Worm (Caenorhabditis elegans) whole organism, L4/young adult: ENCODE data around the gene str-199.

Experiments
- W03F9.2 ChIP-seq: fragments of 150-350 bp; optimal IDR thresholded peaks from 2 replicates; lab custom pipeline; 2014; ENCODE audit warnings: missing biosample characterization, missing genetic modification characterization
- dao-5 ChIP-seq: sonication (generic microtip); optimal IDR thresholded peaks from 2 replicates; lab custom pipeline; 2016; ENCODE audit warnings: missing genotype, missing genetic modification characterization, moderate library complexity, missing compliant biosample characterization
- him-1 ChIP-seq: sonication (generic microtip); optimal IDR thresholded peaks from 2 replicates; lab custom pipeline; 2016; ENCODE audit warnings: missing genotype, missing genetic modification reagents, missing genetic modification characterization, missing compliant biosample characterization

DNA sequence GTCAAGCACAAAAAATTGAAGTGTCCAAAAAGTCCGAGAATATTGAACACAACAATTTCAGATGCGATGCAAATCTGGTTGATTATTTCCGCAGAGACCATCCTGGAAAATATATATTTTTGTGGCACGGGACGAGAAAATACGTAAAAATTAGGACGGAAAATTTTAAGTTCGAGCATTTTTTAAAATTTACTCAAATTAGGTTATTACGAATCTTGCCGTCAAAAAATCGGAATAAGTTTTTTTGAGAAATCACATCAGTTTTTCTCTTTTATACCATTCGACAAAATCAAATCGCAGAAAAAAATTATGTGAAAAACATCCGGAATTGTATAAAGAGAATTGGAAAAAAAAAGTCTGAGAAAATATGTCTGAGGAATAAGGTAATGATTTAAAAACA lies 12.3 kb downstream of the str-199 start, which contains the start of gene srsx-1:
- no peak for TF ChIP-seq dao-5 (tag; lab: Kevin White, UChicago)
- TF ChIP-seq him-1 (tag; lab: Kevin White, UChicago), result no peak
- TF ChIP-seq W03F9.2 (tag; lab: Kevin White, UChicago), result no peak
